Worm (Caenorhabditis elegans) whole organism, young adult: Measurements from ENCODE around the gene gtf-2E1.

ENCODE experiments used
- B0019.2 ChIP-seq: fragments of 200-800 bp; sonication (Bioruptor generic); conservative IDR thresholded peaks from 2 replicates; pipeline ENCODE4 v1.3.6; 2022; ENCODE audit warnings: missing genetic modification reagents, missing genetic modification characterization, missing compliant biosample characterization
- nhr-120 ChIP-seq: fragments of 200-800 bp; sonication (Bioruptor generic); IDR thresholded peaks from 2 replicates; pipeline ENCODE4 v1.3.6; 2022; ENCODE audit warnings: missing genetic modification characterization, missing compliant biosample characterization
- xnd-1 ChIP-seq: sonication (generic microtip); optimal IDR thresholded peaks from 2 replicates; lab custom pipeline; 2016; ENCODE audit warnings: missing genotype, missing genetic modification reagents, missing genetic modification characterization, missing compliant biosample characterization
- ztf-28 ChIP-seq: fragments of 200-800 bp; sonication (Bioruptor generic); IDR thresholded peaks from 2 replicates; pipeline ENCODE4 v1.3.6; 2022; ENCODE audit warnings: missing genetic modification reagents, missing genetic modification characterization, missing compliant biosample characterization

Gene gtf-2E1

DNA sequence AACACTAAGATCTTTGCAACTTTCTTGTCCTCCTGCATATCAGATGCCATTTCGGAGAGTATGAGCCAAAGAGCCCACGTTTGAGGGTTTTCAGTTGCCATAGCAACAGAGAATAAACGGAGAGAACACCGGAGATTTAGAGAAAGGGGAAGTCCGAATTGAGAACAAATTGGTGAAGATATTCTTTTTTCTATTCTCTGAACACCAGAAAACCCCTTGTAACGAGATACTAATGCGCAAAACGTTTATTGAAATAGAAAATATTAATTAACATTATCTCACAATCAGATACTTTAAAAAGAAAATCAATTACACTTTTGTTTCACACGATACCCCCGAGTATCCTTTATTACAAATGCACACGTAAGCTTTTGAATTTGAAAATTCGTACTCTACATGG is 46.8 kb downstream of the gtf-2E1 start, which contains the start of gene ifta-2:
ifta-2 (minus strand) TSS at position 101 of the 400 bp plus-strand sequence.
- TF ChIP-seq ztf-28 (GFP tag; lab: Robert Waterston, UW), result no peak
- TF ChIP-seq B0019.2 (GFP tag; lab: Robert Waterston, UW), result no peak
- no peak for TF ChIP-seq nhr-120 (GFP tag; lab: Robert Waterston, UW)
- TF ChIP-seq xnd-1, result no peak
